Fruit fly (Drosophila melanogaster): ENCODE results near the gene CG14377.

CG14377 gene

DNA sequence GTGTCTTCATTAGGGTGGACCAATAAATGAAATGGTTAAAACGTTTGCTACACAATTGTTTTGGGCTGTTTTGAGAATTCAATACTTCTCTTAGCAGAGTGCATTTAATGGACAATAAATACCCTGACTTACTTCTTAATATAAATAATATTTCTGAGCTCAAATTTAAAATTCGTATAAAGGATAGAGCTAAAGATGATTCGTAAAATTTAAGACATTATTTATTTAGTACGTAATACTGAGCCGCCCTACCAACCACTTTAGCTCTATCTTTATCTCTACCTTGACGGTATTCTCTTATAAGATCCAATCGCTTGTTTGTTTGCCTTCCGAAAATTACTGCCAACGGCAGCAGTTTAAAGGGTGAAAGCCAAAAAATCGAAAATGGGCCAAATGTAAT, 36.0 kb downstream of the CG14377 start (continued):
- TF ChIP-seq CG8359 (GFP tag; optimal IDR thresholded peaks at IDR 0.05; ENCODE audit: borderline replicate concordance) (peak; percentile 64), Ets65A (GFP tag) (peak; percentile 72), tx (GFP tag; optimal IDR thresholded peaks at IDR 0.05) (peak; percentile 34), CG2202 (tag; optimal IDR thresholded peaks at IDR 0.05) (peak; percentile 71), lab (GFP tag; optimal IDR thresholded peaks at IDR 0.05) (peak; percentile 82), Atf6 (GFP tag; IDR thresholded peaks at IDR 0.05) (peak; percentile 85), peb (GFP tag; IDR thresholded peaks at IDR 0.05) (no peak), Trl (optimal IDR thresholded peaks at IDR 0.05) (no peak), Trl (GFP tag; optimal IDR thresholded peaks at IDR 0.05) (peak; percentile 15), CG7963 (GFP tag; IDR thresholded peaks at IDR 0.05; ENCODE audit: partially characterized antibody) (no peak), onecut (GFP tag; IDR thresholded peaks at IDR 0.05) (peak; percentile 47), H15 (GFP tag; IDR thresholded peaks at IDR 0.05) (peak; percentile 62; the same call in 1 of the 3 replicates), Nf-YB (GFP tag; optimal IDR thresholded peaks at IDR 0.05) (peak; percentile 81), CG9215 (GFP tag; IDR thresholded peaks at IDR 0.05) (peak; percentile 39; the same call in 1 of the 2 replicates), danr (GFP tag; IDR thresholded peaks at IDR 0.05) (no peak), CG2120 (GFP tag; optimal IDR thresholded peaks at IDR 0.05) (peak; percentile 80), crc (GFP tag; optimal IDR thresholded peaks at IDR 0.05) (peak; percentile 45), Sox100B (GFP tag; optimal IDR thresholded peaks at IDR 0.05) (peak; percentile 68), Blimp-1 (GFP tag; optimal IDR thresholded peaks at IDR 0.05) (peak; percentile 74), CG15601 (tag; optimal IDR thresholded peaks at IDR 0.05) (peak; percentile 85), bbx (GFP tag; IDR thresholded peaks at IDR 0.05; ENCODE audit: partially characterized antibody) (no peak), Xrp1 (GFP tag; IDR thresholded peaks at IDR 0.05) (peak; percentile 84), p53 (GFP tag; optimal IDR thresholded peaks at IDR 0.05) (no peak), Hey (tag; optimal IDR thresholded peaks at IDR 0.05) (no peak), Gsc (GFP tag; IDR thresholded peaks at IDR 0.05) (no peak), CG9876 (GFP tag; optimal IDR thresholded peaks at IDR 0.05) (no peak), CG12071 (GFP tag; optimal IDR thresholded peaks at IDR 0.05) (peak; percentile 62), CG34224 (GFP tag; IDR thresholded peaks at IDR 0.05; ENCODE audit: partially characterized antibody) (no peak), CG10565 (GFP tag; optimal IDR thresholded peaks at IDR 0.05) (no peak), Meics (GFP tag; optimal IDR thresholded peaks at IDR 0.05) (peak; percentile 78), sens-2 (GFP tag; IDR thresholded peaks at IDR 0.05) (peak; percentile 61; the same call in 1 of the 2 replicates), CG7786 (GFP tag; optimal IDR thresholded peaks at IDR 0.05) (peak; percentile 34), kah (GFP tag; optimal IDR thresholded peaks at IDR 0.05) (peak; percentile 69), CG1647 (GFP tag; optimal IDR thresholded peaks at IDR 0.05) (no peak), tgo (GFP tag; IDR thresholded peaks at IDR 0.05) (peak; percentile 66; the same call in 2 of the 3 replicates), CG10431 (GFP tag; optimal IDR thresholded peaks at IDR 0.05) (peak; percentile 67), gem (tag; optimal IDR thresholded peaks at IDR 0.05) (peak; percentile 92), ttk (GFP tag; IDR thresholded peaks at IDR 0.05) (peak; percentile 46; the same call in 1 of the 2 replicates), CG9437 (GFP tag; optimal IDR thresholded peaks at IDR 0.05) (peak; percentile 79), Fer1 (GFP tag; optimal IDR thresholded peaks at IDR 0.05) (peak; percentile 75), toy (GFP tag; IDR thresholded peaks at IDR 0.05) (0 out of 2 replicates have a peak, but pooled peaks have one; percentile 50), CG13287 (GFP tag; IDR thresholded peaks at IDR 0.05; ENCODE audit: partially characterized antibody) (no peak), CG43689 (GFP tag; IDR thresholded peaks at IDR 0.05) (peak; percentile 47; the same call in 1 of the 2 replicates), hkb (optimal IDR thresholded peaks at IDR 0.05) (no peak), hkb (GFP tag; IDR thresholded peaks at IDR 0.05) (peak; percentile 88), CG17612 (GFP tag; IDR thresholded peaks at IDR 0.05) (0 out of 2 replicates have a peak, but pooled peaks have one; percentile 30), CG17385 (GFP tag; optimal IDR thresholded peaks at IDR 0.05) (peak; percentile 85), CG1602 (GFP tag; optimal IDR thresholded peaks at IDR 0.05) (peak; percentile 71), tup (GFP tag; optimal IDR thresholded peaks at IDR 0.05) (no peak), Dek (tag; optimal IDR thresholded peaks at IDR 0.05) (peak; percentile 75), CG4707 (GFP tag; optimal IDR thresholded peaks at IDR 0.05) (peak; percentile 79)
